Fruit fly (Drosophila melanogaster) whole organism, embryonic: ENCODE results near the gene Cht6.

Experiments
- Antp ChIP-seq: fragments of 200-800 bp; sonication (Bioruptor generic); optimal IDR thresholded peaks from 3 replicates; lab custom pipeline; 2016; ENCODE audit warnings: missing biosample characterization, missing genetic modification characterization
- Asciz ChIP-seq: fragments of 200-800 bp; sonication (Bioruptor generic); optimal IDR thresholded peaks from 2 replicates; lab custom pipeline; 2017; ENCODE audit warnings: missing biosample characterization, mild to moderate bottlenecking, missing genetic modification characterization, missing genetic modification reagents
- CG11695 ChIP-seq: fragments of 200-800 bp; sonication (Bioruptor generic); IDR thresholded peaks from 3 replicates; pipeline ENCODE4 v1.3.6; 2022; ENCODE audit warnings: missing biosample characterization, missing genetic modification characterization
- CG12219 ChIP-seq: fragments of 200-800 bp; sonication (Bioruptor generic); optimal IDR thresholded peaks from 3 replicates; lab custom pipeline; 2018; ENCODE audit warnings: missing biosample characterization, mild to moderate bottlenecking, missing genetic modification characterization
- CG12659 ChIP-seq: fragments of 200-800 bp; sonication (Bioruptor generic); optimal IDR thresholded peaks from 3 replicates; lab custom pipeline; 2017; ENCODE audit warnings: mild to moderate bottlenecking, missing biosample characterization, missing genetic modification reagents, missing genetic modification characterization
- CG17359 ChIP-seq: fragments of 200-800 bp; sonication (Bioruptor generic); optimal IDR thresholded peaks from 3 replicates; lab custom pipeline; 2018; ENCODE audit warnings: missing biosample characterization, mild to moderate bottlenecking, missing genetic modification characterization, moderate library complexity
- CG18011 ChIP-seq: fragments of 200-800 bp; sonication (Bioruptor generic); optimal IDR thresholded peaks from 2 replicates; lab custom pipeline; 2017; ENCODE audit warnings: missing biosample characterization, missing genetic modification characterization, mild to moderate bottlenecking, moderate library complexity, missing genotype
- CG2120 ChIP-seq: fragments of 200-800 bp; sonication (Bioruptor generic); optimal IDR thresholded peaks from 3 replicates; lab custom pipeline; 2016; ENCODE audit warnings: missing biosample characterization, missing genetic modification characterization
- CG2129 ChIP-seq: fragments of 200-800 bp; sonication (Bioruptor generic); IDR thresholded peaks from 2 replicates; pipeline ENCODE4 v1.3.6; 2022; ENCODE audit warnings: missing biosample characterization, missing genetic modification characterization; ENCODE audit not compliant: partially characterized antibody
- CG31224 ChIP-seq: fragments of 200-800 bp; sonication (Bioruptor generic); IDR thresholded peaks from 2 replicates; pipeline ENCODE4 v1.3.6; 2022; ENCODE audit warnings: missing biosample characterization, missing genetic modification characterization
- CG32532 ChIP-seq: fragments of 200-800 bp; sonication (Bioruptor generic); IDR thresholded peaks from 2 replicates; pipeline ENCODE4 v1.3.6; 2022; ENCODE audit warnings: missing biosample characterization, missing genetic modification characterization
- CG7839 ChIP-seq: fragments of 200-800 bp; sonication (Bioruptor generic); optimal IDR thresholded peaks from 3 replicates; lab custom pipeline; 2018; ENCODE audit warnings: missing biosample characterization, mild to moderate bottlenecking, missing genetic modification characterization, moderate library complexity
- CG8388 ChIP-seq: fragments of 200-800 bp; sonication (Bioruptor generic); optimal IDR thresholded peaks from 2 replicates; lab custom pipeline; 2019; ENCODE audit warnings: missing biosample characterization, mild to moderate bottlenecking, missing genetic modification characterization, moderate library complexity
- CG9817 ChIP-seq: fragments of 200-800 bp; sonication (Bioruptor generic); optimal IDR thresholded peaks from 2 replicates; lab custom pipeline; 2018; ENCODE audit warnings: missing biosample characterization, mild to moderate bottlenecking, missing genetic modification characterization, moderate library complexity
- CG9876 ChIP-seq: fragments of 200-800 bp; sonication (Bioruptor generic); optimal IDR thresholded peaks from 2 replicates; lab custom pipeline; 2016; ENCODE audit warnings: missing biosample characterization, missing genetic modification characterization
- CG9932 ChIP-seq: fragments of 200-800 bp; sonication (Bioruptor generic); IDR thresholded peaks from 2 replicates; pipeline ENCODE4 v1.3.6; 2022; ENCODE audit warnings: missing biosample characterization, missing genetic modification characterization
- D19A ChIP-seq: fragments of 200-800 bp; optimal IDR thresholded peaks from 3 replicates; lab custom pipeline; 2019; ENCODE audit warnings: missing biosample characterization, mild to moderate bottlenecking, missing genetic modification characterization, moderate library complexity
- Dref ChIP-seq: fragments of 200-800 bp; sonication (Bioruptor generic); IDR thresholded peaks from 2 replicates; pipeline ENCODE4 v1.3.6; 2022; ENCODE audit warnings: missing biosample characterization, missing genetic modification characterization
- Gug ChIP-seq: fragments of 200-800 bp; sonication (Bioruptor generic); IDR thresholded peaks from 4 replicates; pipeline ENCODE4 v1.3.6; 2022; ENCODE audit warnings: missing biosample characterization, missing genetic modification characterization
- HLH4C ChIP-seq: fragments of 200-800 bp; sonication (Bioruptor generic); IDR thresholded peaks from 3 replicates; pipeline ENCODE4 v1.3.6; 2022; ENCODE audit warnings: missing biosample characterization, missing genetic modification characterization; ENCODE audit not compliant: partially characterized antibody
- Hr39 ChIP-seq: fragments of >200 bp; optimal IDR thresholded peaks from 2 replicates; lab custom pipeline; 2017
- Jarid2 ChIP-seq: fragments of 200-800 bp; sonication (Bioruptor generic); optimal IDR thresholded peaks from 3 replicates; lab custom pipeline; 2017; ENCODE audit warnings: mild to moderate bottlenecking, missing biosample characterization, missing genetic modification reagents, missing genetic modification characterization
- MBD-R2 ChIP-seq: fragments of 200-800 bp; sonication (Bioruptor generic); IDR thresholded peaks from 2 replicates; pipeline ENCODE4 v1.3.6; 2022; ENCODE audit warnings: missing biosample characterization, missing genetic modification characterization
- Max ChIP-seq: fragments of 200-800 bp; sonication (Bioruptor generic); optimal IDR thresholded peaks from 2 replicates; lab custom pipeline; 2016; ENCODE audit warnings: missing biosample characterization, mild to moderate bottlenecking, missing genetic modification characterization
- Mes4 ChIP-seq: fragments of 200-800 bp; sonication (Bioruptor generic); optimal IDR thresholded peaks from 2 replicates; lab custom pipeline; 2016; ENCODE audit warnings: missing biosample characterization, missing genetic modification characterization
- NFAT ChIP-seq: fragments of 200-800 bp; sonication (Bioruptor generic); IDR thresholded peaks from 2 replicates; pipeline ENCODE4 v1.3.6; 2022; ENCODE audit warnings: missing biosample characterization, missing genetic modification characterization
- Nf-YB ChIP-seq: fragments of 200-800 bp; sonication (Bioruptor generic); optimal IDR thresholded peaks from 3 replicates; lab custom pipeline; 2019; ENCODE audit warnings: missing biosample characterization, mild to moderate bottlenecking, missing genetic modification characterization, moderate library complexity
- Pdp1 ChIP-seq, 2 experiments: fragments of 200-800 bp; sonication (Bioruptor generic); optimal IDR thresholded peaks; 3 replicates each; lab custom pipeline; 2016; ENCODE audit warnings: missing biosample characterization in 2 of 2, missing genetic modification characterization in 2 of 2, mild to moderate bottlenecking in 1 of 2, moderate library complexity in 1 of 2
- Rfx ChIP-seq: fragments of 200-800 bp; sonication (Bioruptor generic); IDR thresholded peaks from 2 replicates; pipeline ENCODE4 v1.3.6; 2022; ENCODE audit warnings: missing biosample characterization, missing genetic modification characterization
- Sry-β ChIP-seq: fragments of 200-800 bp; sonication (Bioruptor generic); optimal IDR thresholded peaks from 2 replicates; lab custom pipeline; 2018; ENCODE audit warnings: missing biosample characterization, mild to moderate bottlenecking, missing genetic modification characterization, moderate library complexity
- Vsx1 ChIP-seq: fragments of 200-800 bp; sonication (Bioruptor generic); optimal IDR thresholded peaks from 2 replicates; lab custom pipeline; 2017; ENCODE audit warnings: missing biosample characterization, mild to moderate bottlenecking, missing genetic modification characterization, missing genetic modification reagents
- YL-1 ChIP-seq: fragments of 200-800 bp; sonication (Bioruptor generic); optimal IDR thresholded peaks from 3 replicates; lab custom pipeline; 2017; ENCODE audit warnings: missing biosample characterization, mild to moderate bottlenecking, missing genetic modification characterization
- amos ChIP-seq: fragments of 200-800 bp; sonication (Bioruptor generic); IDR thresholded peaks from 2 replicates; pipeline ENCODE4 v1.3.6; 2022; ENCODE audit warnings: missing biosample characterization, missing genetic modification characterization; ENCODE audit not compliant: partially characterized antibody
- chif ChIP-seq, 2 experiments: fragments of 200-800 bp; sonication (Bioruptor generic); optimal IDR thresholded peaks; 3 replicates each; lab custom pipeline; 2016; ENCODE audit warnings: missing biosample characterization in 2 of 2, missing genetic modification characterization in 2 of 2
- crol ChIP-seq: fragments of 200-800 bp; sonication (Bioruptor generic); IDR thresholded peaks from 2 replicates; pipeline ENCODE4 v1.3.6; 2022; ENCODE audit warnings: missing biosample characterization, missing genetic modification characterization
- dan ChIP-seq: fragments of 200-800 bp; sonication (Bioruptor generic); IDR thresholded peaks from 2 replicates; pipeline ENCODE4 v1.3.6; 2022; ENCODE audit warnings: missing biosample characterization, missing genetic modification characterization
- en ChIP-seq: fragments of 200-800 bp; sonication (Bioruptor generic); optimal IDR thresholded peaks from 2 replicates; lab custom pipeline; 2016; ENCODE audit warnings: missing biosample characterization, missing genetic modification characterization
- ewg ChIP-seq: fragments of 200-800 bp; sonication (Bioruptor generic); optimal IDR thresholded peaks from 3 replicates; lab custom pipeline; 2017; ENCODE audit warnings: mild to moderate bottlenecking, missing biosample characterization, missing genetic modification reagents, missing genetic modification characterization
- gce ChIP-seq: fragments of 200-800 bp; sonication (Bioruptor generic); IDR thresholded peaks from 3 replicates; pipeline ENCODE4 v1.3.6; 2022; ENCODE audit warnings: missing biosample characterization, missing genetic modification characterization
- gfzf ChIP-seq: fragments of 200-800 bp; sonication (Bioruptor generic); optimal IDR thresholded peaks from 2 replicates; lab custom pipeline; 2016; ENCODE audit warnings: missing biosample characterization, mild to moderate bottlenecking, missing genetic modification characterization, moderate library complexity
- jigr1 ChIP-seq: fragments of 200-800 bp; sonication (Bioruptor generic); IDR thresholded peaks from 3 replicates; pipeline ENCODE4 v1.3.6; 2022; ENCODE audit warnings: missing biosample characterization, missing genetic modification characterization
- jing ChIP-seq: fragments of 200-800 bp; sonication (Bioruptor generic); optimal IDR thresholded peaks from 2 replicates; lab custom pipeline; 2018; ENCODE audit warnings: missing biosample characterization, mild to moderate bottlenecking, missing genetic modification characterization
- knrl ChIP-seq: fragments of 200-800 bp; sonication (Bioruptor generic); IDR thresholded peaks from 3 replicates; pipeline ENCODE4 v1.3.6; 2022; ENCODE audit warnings: missing biosample characterization, missing genetic modification characterization; ENCODE audit not compliant: partially characterized antibody
- luna ChIP-seq: fragments of 200-800 bp; sonication (Bioruptor generic); optimal IDR thresholded peaks from 2 replicates; lab custom pipeline; 2016; ENCODE audit warnings: missing biosample characterization, missing genetic modification characterization
- pros ChIP-seq: fragments of 200-800 bp; sonication (Bioruptor generic); optimal IDR thresholded peaks from 3 replicates; lab custom pipeline; 2019; ENCODE audit warnings: missing biosample characterization, mild to moderate bottlenecking, missing genetic modification characterization, moderate library complexity
- sim ChIP-seq: fragments of 200-800 bp; sonication (Bioruptor generic); IDR thresholded peaks from 2 replicates; pipeline ENCODE4 v1.3.6; 2022; ENCODE audit warnings: missing biosample characterization, missing genetic modification characterization
- slou ChIP-seq: fragments of 200-800 bp; sonication (Bioruptor generic); optimal IDR thresholded peaks from 3 replicates; lab custom pipeline; 2016; ENCODE audit warnings: missing biosample characterization, missing genetic modification characterization
- toy ChIP-seq: fragments of 200-800 bp; sonication (Bioruptor generic); IDR thresholded peaks from 2 replicates; pipeline ENCODE4 v1.3.6; 2022; ENCODE audit warnings: missing biosample characterization, missing genetic modification characterization
- twi ChIP-seq: fragments of 200-800 bp; optimal IDR thresholded peaks from 2 replicates; lab custom pipeline; 2019; ENCODE audit warnings: missing biosample characterization, mild to moderate bottlenecking, missing genetic modification characterization, moderate library complexity

Cht6 gene

DNA sequence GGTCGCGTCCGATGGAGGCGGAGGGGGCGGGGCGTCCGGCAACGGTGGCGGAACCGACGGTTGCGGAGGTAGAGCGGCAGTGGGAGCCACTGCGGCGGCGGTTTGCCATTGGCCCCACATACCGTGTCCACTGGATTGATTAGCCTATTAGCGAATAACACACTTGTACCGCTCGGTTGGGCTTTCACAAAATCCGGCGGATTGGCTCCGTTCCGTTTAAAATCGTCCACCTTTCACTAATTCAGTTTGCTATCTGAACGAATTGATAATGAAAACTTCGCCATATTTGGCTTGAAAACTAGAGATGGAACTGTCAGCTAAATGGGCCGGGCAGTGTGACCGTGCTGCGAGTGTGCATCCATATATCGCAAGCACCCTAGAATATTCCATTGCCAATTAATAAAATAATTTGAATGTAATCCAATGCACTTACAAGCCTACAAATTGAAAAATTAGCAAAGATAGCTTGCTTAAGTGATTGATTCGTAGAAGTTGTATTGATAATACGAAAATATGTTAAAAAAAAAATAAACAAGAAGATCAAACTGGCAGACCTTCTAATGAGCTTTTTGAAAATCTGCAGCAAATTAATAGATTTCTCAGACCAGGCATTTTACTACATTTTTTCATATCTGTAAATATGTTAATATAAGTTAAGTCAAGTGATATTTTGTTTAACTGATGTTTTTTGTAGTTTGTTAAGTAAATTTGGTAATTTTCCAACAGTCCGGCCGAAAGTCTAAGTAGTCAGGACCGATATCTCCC is 65.7 kb downstream of the Cht6 start, which contains the start of gene ZAP3 (continued):
- TF ChIP-seq CG7839 (tag; lab: Kevin White, UChicago) (no peak), CG2120 (GFP tag; lab: Kevin White, UChicago) (no peak), Max (no peak), amos (GFP tag; lab: Robert Waterston, UW) (peak; percentile 67), jing (GFP tag; lab: Kevin White, UChicago) (no peak), crol (peak; percentile 86), CG12659 (GFP tag; lab: Kevin White, UChicago) (no peak), chif (GFP tag; optimal IDR thresholded peaks at IDR 0.05; lab: Kevin White, UChicago) (no peak), slou (GFP tag; lab: Kevin White, UChicago) (no peak), HLH4C (GFP tag; lab: Robert Waterston, UW) (peak; percentile 30; the same call in 2 of the 3 replicates), CG32532 (GFP tag; lab: Robert Waterston, UW) (0 out of 2 replicates have a peak, but pooled peaks have one; percentile 27), Vsx1 (GFP tag; lab: Kevin White, UChicago) (no peak), Dref (GFP tag; lab: Robert Waterston, UW) (peak; percentile 41; the same call in 1 of the 2 replicates), CG9817 (tag; lab: Kevin White, UChicago) (no peak), Nf-YB (GFP tag; lab: Kevin White, UChicago) (no peak), Rfx (GFP tag; lab: Robert Waterston, UW) (0 out of 2 replicates have a peak, but pooled peaks have one; percentile 20), toy (GFP tag; lab: Robert Waterston, UW) (no peak), ewg (GFP tag; lab: Kevin White, UChicago) (no peak), Jarid2 (GFP tag; lab: Kevin White, UChicago) (no peak), Gug (GFP tag; lab: Robert Waterston, UW) (no peak), luna (no peak), CG2129 (GFP tag; lab: Robert Waterston, UW) (no peak), CG11695 (GFP tag; lab: Robert Waterston, UW) (no peak), pros (GFP tag; lab: Kevin White, UChicago) (no peak), CG12219 (no peak), CG9932 (GFP tag; lab: Robert Waterston, UW) (0 out of 2 replicates have a peak, but pooled peaks have one; percentile 15), jigr1 (GFP tag; lab: Robert Waterston, UW) (0 out of 3 replicates have a peak, but pooled peaks have one; percentile 34), Asciz (GFP tag; lab: Kevin White, UChicago) (no peak), MBD-R2 (GFP tag; lab: Robert Waterston, UW) (peak; percentile 35; the same call in 1 of the 2 replicates), gce (GFP tag; lab: Robert Waterston, UW) (no peak), CG31224 (GFP tag; lab: Robert Waterston, UW) (no peak), en (GFP tag; lab: Kevin White, UChicago) (no peak), twi (tag; lab: Kevin White, UChicago) (no peak), Hr39 (lab: Kevin White, UChicago) (no peak), CG9876 (no peak), Pdp1 (GFP tag; optimal IDR thresholded peaks at IDR 0.05; lab: Kevin White, UChicago) (no peak), sim (GFP tag; lab: Robert Waterston, UW) (no peak), Antp (GFP tag; lab: Kevin White, UChicago) (no peak), NFAT (GFP tag; lab: Robert Waterston, UW) (no peak), CG18011 (GFP tag; lab: Kevin White, UChicago) (no peak), YL-1 (GFP tag; lab: Kevin White, UChicago) (peak; percentile 68), D19A (tag; lab: Kevin White, UChicago) (no peak), CG17359 (tag; lab: Kevin White, UChicago) (no peak), knrl (GFP tag; lab: Robert Waterston, UW) (peak; percentile 46; the same call in 2 of the 3 replicates), gfzf (GFP tag; lab: Kevin White, UChicago) (peak; percentile 65), dan (GFP tag; lab: Robert Waterston, UW) (no peak), Sry-β (GFP tag; lab: Kevin White, UChicago) (no peak), Mes4 (GFP tag; lab: Kevin White, UChicago) (no peak), CG8388 (GFP tag; lab: Kevin White, UChicago) (no peak)
